Fruit fly (Drosophila melanogaster): Measurements from ENCODE around the gene Pex11c.

Pex11c gene

DNA sequence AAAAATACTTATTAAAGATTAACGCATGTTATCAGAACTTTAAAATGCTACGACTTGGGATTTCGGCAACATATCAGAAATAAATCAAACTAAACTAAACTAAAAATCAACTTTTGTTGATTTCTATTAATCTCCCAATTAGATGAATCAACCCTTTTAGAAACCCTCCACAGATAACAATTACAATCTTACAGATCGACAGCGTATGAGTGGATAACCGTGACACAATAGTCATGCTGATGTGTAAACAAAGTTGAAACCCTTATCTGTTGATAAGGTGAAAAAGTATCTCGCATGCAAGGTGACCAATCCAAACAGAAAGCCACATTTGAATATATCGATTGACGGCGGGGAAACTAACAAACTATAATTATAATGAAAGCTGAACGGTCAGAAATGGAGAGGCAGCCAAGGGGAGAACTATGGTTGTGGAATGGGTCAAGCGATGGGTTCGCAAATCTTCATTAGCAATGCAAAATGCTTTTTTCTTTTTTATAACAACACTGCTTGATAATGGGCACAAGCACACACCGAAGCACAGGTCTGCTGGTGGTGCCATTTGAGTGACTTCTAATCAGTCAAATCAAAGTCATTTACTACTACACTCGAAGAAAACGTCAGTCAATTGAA, 40.9 kb upstream of the Pex11c start:
- TF ChIP-seq CG12768 (GFP tag; optimal IDR thresholded peaks at IDR 0.05): no peak
- peak; percentile 3 for TF ChIP-seq CG33017 (tag; optimal IDR thresholded peaks at IDR 0.05)
- peak; percentile 54 for TF ChIP-seq kay (GFP tag; ENCODE audit: borderline replicate concordance)
- no peak for TF ChIP-seq bab1 (GFP tag; optimal IDR thresholded peaks at IDR 0.05)
- no peak for TF ChIP-seq tj (GFP tag; optimal IDR thresholded peaks at IDR 0.05)
- peak; percentile 54 for TF ChIP-seq cic (GFP tag; optimal IDR thresholded peaks at IDR 0.05)
- TF ChIP-seq CG7045 (GFP tag; optimal IDR thresholded peaks at IDR 0.05): no peak

DNA sequence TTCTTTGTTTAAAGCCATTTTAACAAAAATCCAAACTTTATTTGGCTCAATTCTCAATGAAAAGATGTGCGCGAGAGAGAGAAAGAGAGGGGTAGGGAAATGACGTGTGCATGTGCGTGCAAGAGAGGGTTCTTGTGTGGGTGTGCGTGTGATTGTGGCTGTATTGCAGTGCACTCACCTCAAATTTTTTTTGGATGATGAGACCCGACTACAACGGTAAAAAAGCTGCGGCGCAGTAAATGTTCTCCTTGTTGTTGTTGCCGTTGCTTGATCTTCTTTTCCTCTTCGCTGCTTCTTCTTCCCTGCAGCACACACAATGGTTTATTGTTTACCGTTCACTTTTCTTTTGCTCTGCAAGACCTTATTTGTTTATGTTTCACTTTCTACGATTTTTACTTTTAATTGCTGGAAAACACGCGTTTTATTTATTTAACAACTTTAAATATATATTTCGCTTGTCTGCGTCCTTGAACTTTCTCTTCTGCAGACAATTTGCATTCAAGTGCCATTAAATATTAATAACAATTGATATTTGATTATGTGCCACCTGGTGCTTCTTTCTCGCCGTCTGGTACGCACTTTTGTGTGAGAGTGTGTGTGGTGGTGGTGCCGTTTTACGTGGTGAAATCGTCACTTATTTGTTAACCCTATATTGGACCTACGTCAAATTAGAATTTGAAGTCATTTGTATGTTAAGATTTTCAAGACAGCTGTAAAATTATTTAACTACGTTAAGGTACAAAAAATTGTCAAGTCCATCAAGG, 37.7 kb upstream of the Pex11c start:
- TF ChIP-seq tj (GFP tag; optimal IDR thresholded peaks at IDR 0.05) (peak; percentile 2), CG7045 (GFP tag; optimal IDR thresholded peaks at IDR 0.05) (no peak), ovo (GFP tag; optimal IDR thresholded peaks at IDR 0.05) (peak; percentile 87), Mnt (GFP tag; optimal IDR thresholded peaks at IDR 0.05) (no peak), pad (GFP tag; optimal IDR thresholded peaks at IDR 0.05) (peak; percentile 83)

DNA sequence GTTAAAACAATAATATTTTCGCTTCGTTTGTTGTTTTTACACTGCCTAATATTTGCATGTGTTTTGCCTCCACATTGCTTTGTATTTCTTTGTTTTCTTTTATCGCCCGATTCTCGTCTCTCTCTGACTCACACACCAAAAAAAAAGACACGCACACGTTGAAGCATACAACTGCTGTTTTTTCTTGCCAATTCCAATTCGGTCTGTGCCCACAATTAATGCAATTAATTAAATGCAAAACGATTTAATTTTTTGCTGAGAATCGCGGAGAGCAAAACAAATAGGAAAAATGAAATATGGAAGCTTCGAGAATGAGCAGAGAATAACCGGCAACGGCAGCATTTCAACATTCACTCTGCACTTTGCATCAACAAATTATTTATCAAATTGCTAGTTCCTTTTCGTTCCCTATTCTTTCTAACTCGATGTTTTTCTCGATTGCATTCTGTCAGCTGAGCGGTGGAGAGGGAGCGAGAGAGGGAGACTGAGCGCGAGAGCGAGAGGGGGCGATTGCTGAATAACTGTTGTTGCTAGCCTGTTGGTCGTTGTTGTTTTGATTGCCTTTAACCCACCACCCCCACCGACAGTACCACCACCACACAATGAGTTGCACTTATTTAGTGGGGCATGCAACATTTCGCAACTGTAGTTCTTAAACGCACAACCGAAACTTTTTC, 37.0 kb upstream of the Pex11c start:
- TF ChIP-seq Hr96 (GFP tag; optimal IDR thresholded peaks at IDR 0.05): no peak
- TF ChIP-seq CG12768 (GFP tag; optimal IDR thresholded peaks at IDR 0.05): no peak
- TF ChIP-seq CG5204 (GFP tag; optimal IDR thresholded peaks at IDR 0.05): no peak
- TF ChIP-seq CG33017 (tag; optimal IDR thresholded peaks at IDR 0.05): no peak
- peak; percentile 98 for TF ChIP-seq kay (GFP tag; ENCODE audit: borderline replicate concordance)
- TF ChIP-seq tj (GFP tag; optimal IDR thresholded peaks at IDR 0.05): peak; percentile 57
- no peak for TF ChIP-seq cic (GFP tag; optimal IDR thresholded peaks at IDR 0.05)
- TF ChIP-seq ovo (GFP tag; optimal IDR thresholded peaks at IDR 0.05): no peak
- TF ChIP-seq bab1 (GFP tag; optimal IDR thresholded peaks at IDR 0.05): no peak
- TF ChIP-seq cnc (optimal IDR thresholded peaks at IDR 0.05): peak; percentile 26 to 53
- peak; percentile 22 for TF ChIP-seq Mnt (GFP tag; optimal IDR thresholded peaks at IDR 0.05)
- no peak for TF ChIP-seq Crg-1 (GFP tag; optimal IDR thresholded peaks at IDR 0.05)
- TF ChIP-seq pad (GFP tag; optimal IDR thresholded peaks at IDR 0.05): peak; percentile 70

DNA sequence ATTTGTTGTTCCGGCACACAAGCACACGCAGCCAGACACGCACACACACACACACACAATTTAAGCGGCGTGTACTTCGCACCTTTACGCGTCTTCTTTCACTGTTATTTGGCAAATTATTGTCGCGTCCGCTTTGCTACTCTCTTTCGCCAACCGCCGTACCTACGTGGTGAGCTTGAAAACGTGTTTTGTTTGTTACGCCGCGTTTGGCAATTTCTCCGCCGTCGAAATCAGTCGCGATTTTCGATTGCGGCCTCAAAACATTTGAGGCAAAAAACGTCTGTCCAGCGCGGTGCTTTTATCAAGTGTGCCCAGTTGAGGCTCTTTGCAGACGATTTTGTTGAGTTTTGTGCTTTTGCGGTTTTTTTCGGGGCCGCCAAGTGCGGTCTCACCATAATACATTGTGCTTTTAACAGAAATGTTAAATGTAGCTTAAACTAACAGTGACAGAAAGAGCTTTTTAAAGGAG, 36.5 kb upstream of the Pex11c start:
- no peak for TF ChIP-seq CG7101 (tag; optimal IDR thresholded peaks at IDR 0.05)
- TF ChIP-seq bab1 (GFP tag; optimal IDR thresholded peaks at IDR 0.05): peak; percentile 65
- TF ChIP-seq toe (GFP tag; optimal IDR thresholded peaks at IDR 0.05): no peak
- TF ChIP-seq Mnt (GFP tag; optimal IDR thresholded peaks at IDR 0.05): peak; percentile 64
- TF ChIP-seq CG12768 (GFP tag; optimal IDR thresholded peaks at IDR 0.05): peak; percentile 49
- peak; percentile 51 for TF ChIP-seq pad (GFP tag; optimal IDR thresholded peaks at IDR 0.05)
- TF ChIP-seq CG1620 (GFP tag; optimal IDR thresholded peaks at IDR 0.05): peak; percentile 17
- TF ChIP-seq cic (GFP tag; optimal IDR thresholded peaks at IDR 0.05): peak; percentile 50

DNA sequence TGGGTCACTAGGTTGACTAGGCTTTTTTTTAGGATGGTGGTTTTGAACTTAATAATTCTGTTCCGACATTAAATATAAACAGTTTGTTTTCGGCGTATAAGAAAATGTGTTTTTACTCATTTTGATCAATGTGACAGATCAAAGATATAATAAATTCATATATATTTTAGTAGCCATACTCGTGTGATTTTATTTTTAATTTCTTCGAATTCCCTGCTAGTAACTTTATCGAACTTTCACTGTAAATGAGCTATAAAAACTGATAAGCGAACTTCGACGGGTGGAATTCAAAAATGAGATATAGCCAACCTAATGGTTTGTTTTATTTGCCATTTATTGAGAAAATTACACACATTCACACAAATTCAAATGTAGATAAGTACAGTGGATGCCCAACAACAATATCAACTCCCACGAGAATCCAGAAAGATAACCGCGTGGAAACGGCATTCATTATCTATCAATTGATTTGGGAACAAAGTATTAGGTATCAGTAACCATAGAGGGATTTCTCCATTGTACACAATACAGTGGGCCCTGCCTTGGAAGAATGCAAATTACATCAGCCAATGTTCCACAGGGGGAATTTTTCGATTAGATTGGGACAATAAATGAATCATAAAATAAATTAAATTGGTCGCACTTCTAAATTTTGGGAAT, 34.9 kb upstream of the Pex11c start:
- TF ChIP-seq cic (GFP tag; optimal IDR thresholded peaks at IDR 0.05): peak; percentile 74
- no peak for TF ChIP-seq CG1620 (GFP tag; optimal IDR thresholded peaks at IDR 0.05)
- no peak for TF ChIP-seq pad (GFP tag; optimal IDR thresholded peaks at IDR 0.05)
- peak; percentile 6 for TF ChIP-seq CG33017 (tag; optimal IDR thresholded peaks at IDR 0.05)
- no peak for TF ChIP-seq kay (GFP tag; ENCODE audit: borderline replicate concordance)
- TF ChIP-seq Mnt (GFP tag; optimal IDR thresholded peaks at IDR 0.05): peak; percentile 45
- no peak for TF ChIP-seq CG14711 (tag; optimal IDR thresholded peaks at IDR 0.05)
- no peak for TF ChIP-seq CG5204 (GFP tag; optimal IDR thresholded peaks at IDR 0.05)
- peak; percentile 49 for TF ChIP-seq CG12768 (GFP tag; optimal IDR thresholded peaks at IDR 0.05)
- no peak for TF ChIP-seq ovo (GFP tag; optimal IDR thresholded peaks at IDR 0.05)
- TF ChIP-seq cnc (optimal IDR thresholded peaks at IDR 0.05): no peak
- peak; percentile 47 for TF ChIP-seq CG7045 (GFP tag; optimal IDR thresholded peaks at IDR 0.05)
- TF ChIP-seq Clk (GFP tag; optimal IDR thresholded peaks at IDR 0.05): no peak

DNA sequence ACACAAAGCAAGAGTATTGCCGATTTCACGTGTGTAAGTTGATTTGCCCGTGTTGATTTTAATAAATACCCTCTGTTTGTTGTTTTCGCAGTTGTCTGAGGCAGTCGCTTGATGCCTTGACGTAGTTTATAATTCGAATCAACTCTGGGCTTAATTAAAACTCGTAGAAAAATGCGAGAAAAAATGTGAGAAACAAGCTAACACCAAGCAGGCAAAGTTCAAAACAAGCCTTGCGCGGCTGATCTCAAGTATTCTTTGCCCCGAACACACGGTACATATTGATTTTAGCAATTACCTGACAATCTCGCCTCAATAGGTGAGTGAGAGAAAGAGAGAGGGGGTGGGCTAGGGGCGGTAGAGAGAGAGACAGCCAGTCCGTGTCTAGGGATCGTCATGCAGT, 32.9 kb upstream of the Pex11c start:
- TF ChIP-seq Hr96 (GFP tag; optimal IDR thresholded peaks at IDR 0.05): peak; percentile 59
- TF ChIP-seq tj (GFP tag; optimal IDR thresholded peaks at IDR 0.05): no peak
- no peak for TF ChIP-seq cnc (optimal IDR thresholded peaks at IDR 0.05)
- TF ChIP-seq CG7101 (tag; optimal IDR thresholded peaks at IDR 0.05): peak; percentile 51
- TF ChIP-seq ovo (GFP tag; optimal IDR thresholded peaks at IDR 0.05): peak; percentile 74
- TF ChIP-seq CG5204 (GFP tag; optimal IDR thresholded peaks at IDR 0.05): no peak
- TF ChIP-seq Mnt (GFP tag; optimal IDR thresholded peaks at IDR 0.05): peak; percentile 32
- peak; percentile 12 for TF ChIP-seq CG14711 (tag; optimal IDR thresholded peaks at IDR 0.05)
- TF ChIP-seq pad (GFP tag; optimal IDR thresholded peaks at IDR 0.05): peak; percentile 9
- peak; percentile 51 for TF ChIP-seq CG7045 (GFP tag; optimal IDR thresholded peaks at IDR 0.05)
- peak; percentile 12 for TF ChIP-seq CG33017 (tag; optimal IDR thresholded peaks at IDR 0.05)
- TF ChIP-seq toe (GFP tag; optimal IDR thresholded peaks at IDR 0.05): peak; percentile 52
- peak; percentile 76 for TF ChIP-seq CG12768 (GFP tag; optimal IDR thresholded peaks at IDR 0.05)
- peak; percentile 67 for TF ChIP-seq cic (GFP tag; optimal IDR thresholded peaks at IDR 0.05)
- TF ChIP-seq bab1 (GFP tag; optimal IDR thresholded peaks at IDR 0.05): no peak
- TF ChIP-seq CG1620 (GFP tag; optimal IDR thresholded peaks at IDR 0.05): peak; percentile 52
- TF ChIP-seq CG11617 (GFP tag; optimal IDR thresholded peaks at IDR 0.05): peak; percentile 46
- peak; percentile 90 for TF ChIP-seq kay (GFP tag; ENCODE audit: borderline replicate concordance)
- peak; percentile 18 for TF ChIP-seq Clk (GFP tag; optimal IDR thresholded peaks at IDR 0.05)
- TF ChIP-seq Crg-1 (GFP tag; optimal IDR thresholded peaks at IDR 0.05): peak; percentile 57

All from whole organism, adult.